Worm (Caenorhabditis elegans) whole organism, young adult: ENCODE results near the gene C36C9.6.

Source experiments
- B0035.1 ChIP-seq: sonication (generic microtip); optimal IDR thresholded peaks from 2 replicates; lab custom pipeline; 2016; ENCODE audit warnings: missing genetic modification characterization, mild to moderate bottlenecking, missing compliant biosample characterization, missing genotype, missing genetic modification reagents
- C17E4.6 ChIP-seq: fragments of 200-800 bp; sonication (Bioruptor generic); IDR thresholded peaks from 2 replicates; pipeline ENCODE4 v1.3.6; 2022; ENCODE audit warnings: missing genetic modification reagents, missing genetic modification characterization, missing compliant biosample characterization
- F49E8.2 ChIP-seq: sonication (generic microtip); optimal IDR thresholded peaks from 3 replicates; lab custom pipeline; 2017; ENCODE audit warnings: missing genetic modification characterization, mild to moderate bottlenecking, missing compliant biosample characterization, antibody characterized with exemption, moderate library complexity; ENCODE audit not compliant: insufficient read depth
- F52B5.7 ChIP-seq: sonication (generic microtip); optimal IDR thresholded peaks from 2 replicates; lab custom pipeline; 2016; ENCODE audit warnings: mild to moderate bottlenecking, missing genetic modification characterization, missing compliant biosample characterization
- F55B11.4 ChIP-seq: sonication (generic microtip); optimal IDR thresholded peaks from 2 replicates; lab custom pipeline; 2016; ENCODE audit warnings: missing compliant biosample characterization, missing genetic modification characterization, borderline replicate concordance; ENCODE audit not compliant: insufficient read depth
- T07F8.4 ChIP-seq: sonication (generic microtip); optimal IDR thresholded peaks from 2 replicates; lab custom pipeline; 2016; ENCODE audit warnings: mild to moderate bottlenecking, missing genetic modification characterization, moderate library complexity, missing compliant biosample characterization
- T26A5.8 ChIP-seq: sonication (generic microtip); optimal IDR thresholded peaks from 2 replicates; lab custom pipeline; 2016; ENCODE audit warnings: missing genetic modification characterization, missing compliant biosample characterization
- Y56A3A.18 ChIP-seq: fragments of 200-800 bp; sonication (Bioruptor generic); IDR thresholded peaks from 2 replicates; pipeline ENCODE4 v1.3.6; 2022; ENCODE audit warnings: missing genetic modification reagents, missing genetic modification characterization, missing compliant biosample characterization
- akir-1 ChIP-seq: fragments of 200-800 bp; sonication (Bioruptor generic); optimal IDR thresholded peaks from 2 replicates; lab custom pipeline; 2018; ENCODE audit warnings: mild to moderate bottlenecking, missing genetic modification characterization, moderate library complexity, missing compliant biosample characterization
- aptf-2 ChIP-seq: fragments of 200-800 bp; sonication (Bioruptor generic); conservative IDR thresholded peaks from 2 replicates; pipeline ENCODE4 v1.3.6; 2022; ENCODE audit warnings: missing genetic modification reagents, missing genetic modification characterization, missing compliant biosample characterization
- attf-3 ChIP-seq: fragments of 200-800 bp; sonication (Bioruptor generic); conservative IDR thresholded peaks from 2 replicates; pipeline ENCODE4 v1.3.6; 2022; ENCODE audit warnings: missing genetic modification reagents, missing genetic modification characterization, missing compliant biosample characterization
- attf-6 ChIP-seq: fragments of 200-800 bp; sonication (Bioruptor generic); IDR thresholded peaks from 2 replicates; pipeline ENCODE4 v1.3.6; 2022; ENCODE audit warnings: missing genetic modification reagents, missing genetic modification characterization, missing compliant biosample characterization
- ceh-27 ChIP-seq: fragments of 200-800 bp; sonication (Bioruptor generic); optimal IDR thresholded peaks from 2 replicates; lab custom pipeline; 2018; ENCODE audit warnings: mild to moderate bottlenecking, missing genetic modification characterization, moderate library complexity, missing compliant biosample characterization
- ceh-40 ChIP-seq: fragments of 200-800 bp; sonication (Bioruptor generic); IDR thresholded peaks from 2 replicates; pipeline ENCODE4 v1.3.6; 2022; ENCODE audit warnings: missing genetic modification characterization, missing compliant biosample characterization
- chd-7 ChIP-seq: sonication (generic microtip); optimal IDR thresholded peaks from 2 replicates; lab custom pipeline; 2016; ENCODE audit warnings: mild to moderate bottlenecking, missing genetic modification characterization, moderate library complexity, missing compliant biosample characterization
- dox-1 ChIP-seq: fragments of 200-800 bp; sonication (Bioruptor generic); IDR thresholded peaks from 2 replicates; pipeline ENCODE4 v1.3.6; 2022; ENCODE audit warnings: missing genetic modification reagents, missing genetic modification characterization, missing compliant biosample characterization
- dpl-1 ChIP-seq: fragments of 150-350 bp; optimal IDR thresholded peaks from 2 replicates; lab custom pipeline; 2014; ENCODE audit warnings: missing biosample characterization, missing genetic modification reagents, missing genetic modification characterization
- egrh-3 ChIP-seq: fragments of 200-800 bp; sonication (Bioruptor generic); IDR thresholded peaks from 2 replicates; pipeline ENCODE4 v1.3.6; 2022; ENCODE audit warnings: missing genetic modification reagents, missing genetic modification characterization, missing compliant biosample characterization
- fkh-3 ChIP-seq: sonication (generic microtip); optimal IDR thresholded peaks from 2 replicates; lab custom pipeline; 2016; ENCODE audit warnings: mild to moderate bottlenecking, missing genetic modification characterization, missing compliant biosample characterization
- hlh-12 ChIP-seq: sonication (generic microtip); optimal IDR thresholded peaks from 2 replicates; lab custom pipeline; 2016; ENCODE audit warnings: missing genetic modification characterization, missing compliant biosample characterization
- hlh-26 ChIP-seq: fragments of 200-800 bp; sonication (Bioruptor generic); conservative IDR thresholded peaks from 2 replicates; pipeline ENCODE4 v1.3.6; 2022; ENCODE audit warnings: missing genetic modification reagents, missing genetic modification characterization, missing compliant biosample characterization
- hmg-20 ChIP-seq: fragments of 200-800 bp; sonication (Bioruptor generic); IDR thresholded peaks from 2 replicates; pipeline ENCODE4 v1.3.6; 2022; ENCODE audit warnings: missing genetic modification reagents, missing genetic modification characterization, missing compliant biosample characterization
- hrde-1 ChIP-seq: sonication (generic microtip); optimal IDR thresholded peaks from 2 replicates; lab custom pipeline; 2016; ENCODE audit warnings: missing genetic modification characterization, mild to moderate bottlenecking, missing compliant biosample characterization, moderate library complexity, missing genotype, missing genetic modification reagents, borderline replicate concordance
- hsf-1 ChIP-seq: fragments of 200-800 bp; sonication (Bioruptor generic); IDR thresholded peaks from 2 replicates; pipeline ENCODE4 v1.3.6; 2022; ENCODE audit warnings: missing genetic modification reagents, missing genetic modification characterization, missing compliant biosample characterization
- lag-1 ChIP-seq: fragments of 200-800 bp; sonication (Bioruptor generic); IDR thresholded peaks from 2 replicates; pipeline ENCODE4 v1.3.6; 2022; ENCODE audit warnings: missing genetic modification reagents, missing genetic modification characterization, missing compliant biosample characterization
- let-526 ChIP-seq: fragments of 200-800 bp; sonication (Bioruptor generic); IDR thresholded peaks from 2 replicates; pipeline ENCODE4 v1.3.6; 2022; ENCODE audit warnings: missing genetic modification reagents, missing genetic modification characterization, missing compliant biosample characterization
- let-607 ChIP-seq, 2 experiments: fragments of 200-800 bp in 1 of 2; sonication (Bioruptor generic) in 1 of 2; sonication (generic microtip) in 1 of 2; optimal IDR thresholded peaks; 2 replicates each; lab custom pipeline; 2016 to 2018; ENCODE audit warnings: mild to moderate bottlenecking in 2 of 2, missing compliant biosample characterization in 2 of 2, missing genetic modification characterization in 2 of 2, moderate library complexity in 2 of 2, missing genotype in 1 of 2
- madf-6 ChIP-seq: fragments of 200-800 bp; sonication (Bioruptor generic); IDR thresholded peaks from 2 replicates; pipeline ENCODE4 v1.3.6; 2022; ENCODE audit warnings: missing genetic modification reagents, missing genetic modification characterization, missing compliant biosample characterization
- nfyb-1 ChIP-seq: fragments of 200-800 bp; sonication (Bioruptor generic); IDR thresholded peaks from 2 replicates; pipeline ENCODE4 v1.3.6; 2022; ENCODE audit warnings: missing genetic modification reagents, missing genetic modification characterization, missing compliant biosample characterization
- nhr-27 ChIP-seq: fragments of 200-800 bp; sonication (Bioruptor generic); optimal IDR thresholded peaks from 2 replicates; lab custom pipeline; 2018; ENCODE audit warnings: mild to moderate bottlenecking, missing genetic modification characterization, moderate library complexity, missing compliant biosample characterization
- rec-8 ChIP-seq, 2 experiments: sonication (generic microtip); optimal IDR thresholded peaks; 2 replicates each; lab custom pipeline; 2016; ENCODE audit warnings: mild to moderate bottlenecking in 2 of 2, missing genetic modification characterization in 2 of 2, missing genetic modification reagents in 2 of 2, missing genotype in 2 of 2, missing biosample characterization in 1 of 2, missing compliant biosample characterization in 1 of 2, moderate library complexity in 1 of 2
- sdz-38 ChIP-seq: sonication (generic microtip); optimal IDR thresholded peaks from 2 replicates; lab custom pipeline; 2016; ENCODE audit warnings: missing genotype, missing genetic modification characterization, missing compliant biosample characterization
- sea-2 ChIP-seq: fragments of 200-800 bp; sonication (Bioruptor generic); IDR thresholded peaks from 2 replicates; pipeline ENCODE4 v1.3.6; 2022; ENCODE audit warnings: missing genetic modification characterization, missing compliant biosample characterization
- somi-1 ChIP-seq: fragments of 200-800 bp; sonication (Bioruptor generic); optimal IDR thresholded peaks from 2 replicates; lab custom pipeline; 2018; ENCODE audit warnings: mild to moderate bottlenecking, missing genetic modification characterization, missing compliant biosample characterization
- unc-130 ChIP-seq: sonication (generic microtip); optimal IDR thresholded peaks from 2 replicates; lab custom pipeline; 2016; ENCODE audit warnings: missing genetic modification reagents, missing genetic modification characterization, missing compliant biosample characterization
- unc-62 ChIP-seq: fragments of 150-350 bp; optimal IDR thresholded peaks from 2 replicates; lab custom pipeline; 2014; ENCODE audit warnings: missing biosample characterization, missing genetic modification reagents, missing genetic modification characterization
- xnd-1 ChIP-seq: sonication (generic microtip); optimal IDR thresholded peaks from 2 replicates; lab custom pipeline; 2016; ENCODE audit warnings: missing genotype, missing genetic modification reagents, missing genetic modification characterization, missing compliant biosample characterization
- ztf-18 ChIP-seq: sonication (generic microtip); optimal IDR thresholded peaks from 2 replicates; lab custom pipeline; 2016; ENCODE audit warnings: missing genotype, mild to moderate bottlenecking, missing genetic modification characterization, missing compliant biosample characterization
- ztf-22 ChIP-seq: fragments of 200-800 bp; sonication (Bioruptor generic); optimal IDR thresholded peaks from 2 replicates; lab custom pipeline; 2018; ENCODE audit warnings: mild to moderate bottlenecking, missing genetic modification characterization, moderate library complexity, missing compliant biosample characterization

Gene C36C9.6

ce11 chrX:1668748-1669147, 22.0 kb downstream of the C36C9.6 start, which contains the start of gene R09H3.3:
TSS of gene R09H3.3 (minus strand) at chrX:1668848.
- no peak for TF ChIP-seq hlh-12
- TF ChIP-seq madf-6 (GFP tag; lab: Robert Waterston, UW) = no peak
- TF ChIP-seq ceh-27 (GFP tag; lab: Kevin White, UChicago) = no peak
- no peak for TF ChIP-seq F52B5.7
- TF ChIP-seq lag-1 (GFP tag; lab: Robert Waterston, UW) = no peak
- no peak for TF ChIP-seq T07F8.4 (tag; lab: Kevin White, UChicago)
- TF ChIP-seq nfyb-1 (GFP tag; lab: Robert Waterston, UW) = no peak
- TF ChIP-seq ztf-18 (tag; lab: Kevin White, UChicago) = no peak
- no peak for TF ChIP-seq sdz-38 (tag; lab: Kevin White, UChicago)
- no peak for TF ChIP-seq ztf-22 (GFP tag; lab: Kevin White, UChicago)
- no peak for TF ChIP-seq unc-130 (GFP tag; lab: Kevin White, UChicago)
- no peak for TF ChIP-seq attf-6 (GFP tag; lab: Robert Waterston, UW)

ce11 chrX:1667056-1667455, 23.7 kb downstream of the C36C9.6 start:
- TF ChIP-seq C17E4.6 (GFP tag; lab: Robert Waterston, UW) (no peak), ceh-40 (GFP tag; lab: Robert Waterston, UW) (no peak), fkh-3 (tag; lab: Kevin White, UChicago) (no peak), B0035.1 (tag; lab: Kevin White, UChicago) (no peak), hmg-20 (GFP tag; lab: Robert Waterston, UW) (no peak), F52B5.7 (no peak), T26A5.8 (no peak), somi-1 (GFP tag; lab: Kevin White, UChicago) (no peak), hsf-1 (GFP tag; lab: Robert Waterston, UW) (no peak), hlh-12 (no peak), F49E8.2 (tag; lab: Kevin White, UChicago) (no peak), attf-3 (no peak), unc-62 (GFP tag; lab: Kevin White, UChicago) (no peak), nhr-27 (no peak)

DNA sequence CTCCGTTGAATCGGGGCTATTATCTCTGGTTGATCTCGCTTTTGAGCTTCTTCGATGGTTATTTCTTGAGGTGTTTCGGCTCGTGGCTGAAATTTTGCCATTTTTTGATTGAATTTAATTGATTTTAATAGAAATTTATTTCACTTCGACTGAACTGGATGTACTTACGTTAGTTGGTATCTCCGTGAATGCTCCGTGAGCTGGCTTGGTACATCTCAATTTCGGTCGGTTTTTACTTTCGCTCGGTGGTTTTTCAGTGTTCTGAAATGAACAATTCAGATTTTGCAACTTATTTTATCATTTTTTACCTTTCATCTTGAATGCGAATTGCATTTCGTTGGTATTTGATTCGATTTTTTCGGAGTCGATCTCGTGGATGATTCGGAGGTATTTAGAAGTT, 25.9 kb downstream of the C36C9.6 start, which contains the start of gene R09H3.2:
TSS of gene R09H3.2 (minus strand) at position 101 of the 400 bp plus-strand sequence.
- TF ChIP-seq hlh-26 = no peak
- no peak for TF ChIP-seq xnd-1 (tag; lab: Kevin White, UChicago)
- TF ChIP-seq Y56A3A.18 (GFP tag; lab: Robert Waterston, UW) = no peak
- TF ChIP-seq let-526 (GFP tag; lab: Robert Waterston, UW) = no peak
- TF ChIP-seq aptf-2 (GFP tag; lab: Robert Waterston, UW) = no peak
- TF ChIP-seq rec-8 (tag; optimal IDR thresholded peaks at IDR 0.05; lab: Kevin White, UChicago) = no peak
- no peak for TF ChIP-seq let-607 (tag; optimal IDR thresholded peaks at IDR 0.05; lab: Kevin White, UChicago)
- TF ChIP-seq akir-1 (GFP tag; lab: Kevin White, UChicago) = no peak
- no peak for TF ChIP-seq egrh-3 (GFP tag; lab: Robert Waterston, UW)
- no peak for TF ChIP-seq F55B11.4 (tag; lab: Kevin White, UChicago)
- TF ChIP-seq sea-2 (GFP tag; lab: Robert Waterston, UW) = no peak
- no peak for TF ChIP-seq dox-1 (GFP tag; lab: Robert Waterston, UW)
- no peak for TF ChIP-seq dpl-1 (GFP tag; lab: Kevin White, UChicago)
- TF ChIP-seq hrde-1 (tag; lab: Kevin White, UChicago) = no peak
- no peak for TF ChIP-seq chd-7
- TF ChIP-seq F49E8.2 (tag; lab: Kevin White, UChicago) = no peak
